Fruit fly (Drosophila melanogaster): ENCODE data around the gene NAAT1.
A peak's percentile ranks its signal among the peaks of the same experiment; 100 is the strongest.

NAAT1 gene

dm6 chrX:5419045-5419901 lies 8.6 kb upstream of the NAAT1 start (continued):
- TF ChIP-seq esg (GFP tag; conservative IDR thresholded peaks at IDR 0.05) (peak; percentile 85), CG8388 (GFP tag; optimal IDR thresholded peaks at IDR 0.05) (peak; percentile 63), Hr51 (GFP tag; optimal IDR thresholded peaks at IDR 0.05) (peak in 1 of 2 experiments; percentile 85), Deaf1 (tag; optimal IDR thresholded peaks at IDR 0.05) (peak; percentile 9), YL-1 (GFP tag; optimal IDR thresholded peaks at IDR 0.05) (no peak), CG11695 (GFP tag; IDR thresholded peaks at IDR 0.05) (peak; percentile 82), CG6272 (GFP tag; IDR thresholded peaks at IDR 0.05) (peak; percentile 65), CG11398 (GFP tag; optimal IDR thresholded peaks at IDR 0.05) (no peak), lbe (GFP tag; optimal IDR thresholded peaks at IDR 0.05) (no peak), gcm (GFP tag; optimal IDR thresholded peaks at IDR 0.05) (peak; percentile 46), fu2 (GFP tag; optimal IDR thresholded peaks at IDR 0.05) (peak; percentile 24), CG17385 (GFP tag; optimal IDR thresholded peaks at IDR 0.05) (peak; percentile 73), Dbx (GFP tag; IDR thresholded peaks at IDR 0.05) (peak; percentile 61; the same call in 2 of the 3 replicates), CG12155 (GFP tag; optimal IDR thresholded peaks at IDR 0.05) (peak; percentile 56), CG33557 (GFP tag; optimal IDR thresholded peaks at IDR 0.05) (no peak), CG1792 (GFP tag; optimal IDR thresholded peaks at IDR 0.05) (peak; percentile 53), CG11247 (GFP tag; IDR thresholded peaks at IDR 0.05) (peak; percentile 67; the same call in 1 of the 2 replicates), CG13775 (GFP tag; optimal IDR thresholded peaks at IDR 0.05) (peak; percentile 26), Hmx (GFP tag; optimal IDR thresholded peaks at IDR 0.05) (no peak), Dll (GFP tag; IDR thresholded peaks at IDR 0.05; ENCODE audit: partially characterized antibody) (no peak), CG7271 (tag; optimal IDR thresholded peaks at IDR 0.05) (no peak), maf-S (GFP tag; optimal IDR thresholded peaks at IDR 0.05) (peak; percentile 45), CG17802 (tag; optimal IDR thresholded peaks at IDR 0.05) (peak; percentile 19), CG3726 (GFP tag; IDR thresholded peaks at IDR 0.05) (peak; percentile 72; the same call in 2 of the 3 replicates), CG1602 (GFP tag; optimal IDR thresholded peaks at IDR 0.05) (peak; percentile 61), Dref (GFP tag; IDR thresholded peaks at IDR 0.05) (no peak), gsb-n (tag; optimal IDR thresholded peaks at IDR 0.05) (peak; percentile 65), C15 (GFP tag; IDR thresholded peaks at IDR 0.05) (no peak), seq (GFP tag; IDR thresholded peaks at IDR 0.05) (peak; percentile 83), CG4360 (GFP tag; IDR thresholded peaks at IDR 0.05) (0 out of 2 replicates have a peak, but pooled peaks have one; percentile 5), CG4424 (GFP tag; optimal IDR thresholded peaks at IDR 0.05) (peak; percentile 64), lilli (GFP tag; optimal IDR thresholded peaks at IDR 0.05) (peak; percentile 73), eve (GFP tag; optimal IDR thresholded peaks at IDR 0.05) (peak in 1 of 2 experiments; percentile 85), CG10543 (GFP tag; optimal IDR thresholded peaks at IDR 0.05) (peak; percentile 63), Scr (GFP tag; IDR thresholded peaks at IDR 0.05; ENCODE audit: partially characterized antibody) (no peak), Mrtf (GFP tag; IDR thresholded peaks at IDR 0.05) (peak; percentile 74), NC2β (GFP tag; optimal IDR thresholded peaks at IDR 0.05) (peak; percentile 51), CG18262 (tag; optimal IDR thresholded peaks at IDR 0.05) (peak; percentile 60), CG6254 (GFP tag; optimal IDR thresholded peaks at IDR 0.05) (peak; percentile 6), twi (tag; optimal IDR thresholded peaks at IDR 0.05) (no peak), CG3995 (GFP tag; optimal IDR thresholded peaks at IDR 0.05) (no peak), slp2 (GFP tag; optimal IDR thresholded peaks at IDR 0.05) (peak; percentile 37), CG31365 (tag; optimal IDR thresholded peaks at IDR 0.05) (no peak), trem (tag; optimal IDR thresholded peaks at IDR 0.05) (no peak), CG10366 (GFP tag; IDR thresholded peaks at IDR 0.05) (peak; percentile 86), pzg (GFP tag; optimal IDR thresholded peaks at IDR 0.05) (no peak), mld (GFP tag; IDR thresholded peaks at IDR 0.05; ENCODE audit: partially characterized antibody) (no peak), mam (GFP tag; optimal IDR thresholded peaks at IDR 0.05) (peak; percentile 84)

Data from whole organism, embryonic.